Fruit fly (Drosophila melanogaster) whole organism, embryonic: Measurements from ENCODE around the gene Unr.

Source experiments
- BEAF-32 ChIP-seq: fragments of 200-800 bp; sonication (Bioruptor generic); optimal IDR thresholded peaks from 3 replicates; lab custom pipeline; 2017; ENCODE audit warnings: missing biosample characterization, missing genetic modification characterization, mild to moderate bottlenecking, moderate library complexity, missing genetic modification reagents
- Blimp-1 ChIP-seq: fragments of 200-800 bp; sonication (Bioruptor generic); optimal IDR thresholded peaks from 3 replicates; lab custom pipeline; 2018; ENCODE audit warnings: missing biosample characterization, missing genetic modification characterization, mild to moderate bottlenecking, moderate library complexity, missing genetic modification reagents
- CG10209 ChIP-seq: fragments of 200-800 bp; sonication (Bioruptor generic); optimal IDR thresholded peaks from 3 replicates; lab custom pipeline; 2017; ENCODE audit warnings: missing biosample characterization, mild to moderate bottlenecking, missing genetic modification characterization, missing genetic modification reagents
- CG13424 ChIP-seq: fragments of 200-800 bp; sonication (Bioruptor generic); optimal IDR thresholded peaks from 2 replicates; lab custom pipeline; 2019; ENCODE audit warnings: missing biosample characterization, mild to moderate bottlenecking, missing genetic modification characterization, moderate library complexity
- CG15696 ChIP-seq: fragments of 200-800 bp; sonication (Bioruptor generic); optimal IDR thresholded peaks from 2 replicates; lab custom pipeline; 2019; ENCODE audit warnings: missing biosample characterization, mild to moderate bottlenecking, missing genetic modification characterization, moderate library complexity
- CG1647 ChIP-seq: fragments of 200-800 bp; sonication (Bioruptor generic); optimal IDR thresholded peaks from 3 replicates; lab custom pipeline; 2016; ENCODE audit warnings: missing biosample characterization, missing genetic modification characterization
- CG17829 ChIP-seq: fragments of 200-800 bp; optimal IDR thresholded peaks from 2 replicates; lab custom pipeline; 2019; ENCODE audit warnings: missing biosample characterization, mild to moderate bottlenecking, missing genetic modification characterization, moderate library complexity
- CG18599 ChIP-seq: fragments of 200-800 bp; sonication (Bioruptor generic); optimal IDR thresholded peaks from 3 replicates; lab custom pipeline; 2017; ENCODE audit warnings: missing biosample characterization, missing genetic modification characterization, mild to moderate bottlenecking, moderate library complexity, missing genetic modification reagents
- CG32532 ChIP-seq: fragments of 200-800 bp; sonication (Bioruptor generic); IDR thresholded peaks from 2 replicates; pipeline ENCODE4 v1.3.6; 2022; ENCODE audit warnings: missing biosample characterization, missing genetic modification characterization
- CG33213 ChIP-seq: fragments of 200-800 bp; sonication (Bioruptor generic); optimal IDR thresholded peaks from 3 replicates; lab custom pipeline; 2016; ENCODE audit warnings: missing biosample characterization, missing genetic modification characterization
- CG3407 ChIP-seq: fragments of 200-800 bp; sonication (Bioruptor generic); optimal IDR thresholded peaks from 2 replicates; lab custom pipeline; 2018; ENCODE audit warnings: missing biosample characterization, mild to moderate bottlenecking, missing genetic modification characterization
- CG6813 ChIP-seq: fragments of 200-800 bp; sonication (Bioruptor generic); optimal IDR thresholded peaks from 2 replicates; lab custom pipeline; 2017; ENCODE audit warnings: missing biosample characterization, missing genetic modification characterization, mild to moderate bottlenecking, moderate library complexity, missing genetic modification reagents
- CG7372 ChIP-seq: fragments of 200-800 bp; sonication (Bioruptor generic); IDR thresholded peaks from 2 replicates; pipeline ENCODE4 v1.3.6; 2022; ENCODE audit warnings: missing biosample characterization, missing genetic modification characterization
- CG7963 ChIP-seq: fragments of 200-800 bp; sonication (Bioruptor generic); IDR thresholded peaks from 3 replicates; pipeline ENCODE4 v1.3.6; 2022; ENCODE audit warnings: missing biosample characterization, missing genetic modification characterization; ENCODE audit not compliant: partially characterized antibody
- CG9932 ChIP-seq: fragments of 200-800 bp; sonication (Bioruptor generic); IDR thresholded peaks from 2 replicates; pipeline ENCODE4 v1.3.6; 2022; ENCODE audit warnings: missing biosample characterization, missing genetic modification characterization
- Camta ChIP-seq: fragments of 200-800 bp; sonication (Bioruptor generic); optimal IDR thresholded peaks from 2 replicates; lab custom pipeline; 2016; ENCODE audit warnings: missing biosample characterization, missing genetic modification characterization
- Dek ChIP-seq: fragments of 200-800 bp; sonication (Bioruptor generic); optimal IDR thresholded peaks from 3 replicates; lab custom pipeline; 2019; ENCODE audit warnings: missing biosample characterization, mild to moderate bottlenecking, missing genetic modification characterization, moderate library complexity
- Dfd ChIP-seq, 2 experiments: fragments of >200 bp; optimal IDR thresholded peaks; 2 replicates each; lab custom pipeline; 2017; ENCODE audit warnings: missing biosample characterization in 2 of 2, missing genetic modification characterization in 2 of 2
- Doc2 ChIP-seq: fragments of 200-800 bp; sonication (Bioruptor generic); IDR thresholded peaks from 2 replicates; pipeline ENCODE4 v1.3.6; 2022; ENCODE audit warnings: missing biosample characterization, missing genetic modification characterization
- Drgx ChIP-seq: fragments of 200-800 bp; sonication (Bioruptor generic); IDR thresholded peaks from 2 replicates; pipeline ENCODE4 v1.3.6; 2022; ENCODE audit warnings: missing biosample characterization, missing genetic modification characterization
- Ets65A ChIP-seq: fragments of 200-800 bp; sonication (Bioruptor generic); peaks from one replicate; lab custom pipeline; 2016; ENCODE audit warnings: missing biosample characterization, missing genetic modification characterization
- Gug ChIP-seq: fragments of 200-800 bp; sonication (Bioruptor generic); IDR thresholded peaks from 4 replicates; pipeline ENCODE4 v1.3.6; 2022; ENCODE audit warnings: missing biosample characterization, missing genetic modification characterization
- Hmr ChIP-seq: fragments of 200-800 bp; sonication (Bioruptor generic); optimal IDR thresholded peaks from 3 replicates; lab custom pipeline; 2017; ENCODE audit warnings: mild to moderate bottlenecking, missing biosample characterization, missing genetic modification reagents, missing genetic modification characterization
- Meics ChIP-seq: fragments of 200-800 bp; sonication (Bioruptor generic); optimal IDR thresholded peaks from 2 replicates; lab custom pipeline; 2017; ENCODE audit warnings: missing biosample characterization, mild to moderate bottlenecking, missing genetic modification characterization
- Myb ChIP-seq: fragments of 200-800 bp; sonication (Bioruptor generic); optimal IDR thresholded peaks from 2 replicates; lab custom pipeline; 2016; ENCODE audit warnings: missing biosample characterization, missing genetic modification characterization
- Optix ChIP-seq: fragments of 200-800 bp; sonication (Bioruptor generic); IDR thresholded peaks from 3 replicates; pipeline ENCODE4 v1.3.6; 2022; ENCODE audit warnings: missing biosample characterization, missing genetic modification characterization
- Sox102F ChIP-seq: fragments of 200-800 bp; sonication (Bioruptor generic); optimal IDR thresholded peaks from 2 replicates; lab custom pipeline; 2018; ENCODE audit warnings: missing biosample characterization, mild to moderate bottlenecking, missing genetic modification characterization, moderate library complexity
- Ssrp ChIP-seq: fragments of 200-800 bp; sonication (Bioruptor generic); optimal IDR thresholded peaks from 2 replicates; lab custom pipeline; 2018; ENCODE audit warnings: missing biosample characterization, mild to moderate bottlenecking, missing genetic modification characterization, moderate library complexity
- Taf1 ChIP-seq: fragments of 200-800 bp; sonication (Bioruptor generic); IDR thresholded peaks from 2 replicates; pipeline ENCODE4 v1.3.6; 2022; ENCODE audit warnings: missing biosample characterization, missing genetic modification characterization
- Vsx1 ChIP-seq: fragments of 200-800 bp; sonication (Bioruptor generic); optimal IDR thresholded peaks from 2 replicates; lab custom pipeline; 2017; ENCODE audit warnings: missing biosample characterization, mild to moderate bottlenecking, missing genetic modification characterization, missing genetic modification reagents
- ac ChIP-seq: fragments of 200-800 bp; sonication (Bioruptor generic); optimal IDR thresholded peaks from 3 replicates; lab custom pipeline; 2017; ENCODE audit warnings: missing biosample characterization, mild to moderate bottlenecking, missing genetic modification characterization
- cad ChIP-seq: fragments of >200 bp; optimal IDR thresholded peaks from 2 replicates; lab custom pipeline; 2017; ENCODE audit warnings: missing biosample characterization, missing genetic modification characterization
- caup ChIP-seq: fragments of 200-800 bp; sonication (Bioruptor generic); optimal IDR thresholded peaks from 3 replicates; lab custom pipeline; 2017; ENCODE audit warnings: missing biosample characterization, mild to moderate bottlenecking, missing genetic modification characterization, moderate library complexity; ENCODE audit not compliant: severe bottlenecking
- dmrt99B ChIP-seq: fragments of 200-800 bp; sonication (Bioruptor generic); optimal IDR thresholded peaks from 2 replicates; lab custom pipeline; 2018; ENCODE audit warnings: missing biosample characterization, mild to moderate bottlenecking, missing genetic modification characterization, moderate library complexity
- fd102C ChIP-seq: fragments of 200-800 bp; sonication (Bioruptor generic); optimal IDR thresholded peaks from 2 replicates; lab custom pipeline; 2018; ENCODE audit warnings: missing biosample characterization, mild to moderate bottlenecking, missing genetic modification characterization, moderate library complexity
- ftz-f1 ChIP-seq: fragments of 200-800 bp; sonication (Bioruptor generic); optimal IDR thresholded peaks from 2 replicates; lab custom pipeline; 2016; ENCODE audit warnings: missing biosample characterization, missing genetic modification characterization
- fu2 ChIP-seq: fragments of 200-800 bp; sonication (Bioruptor generic); optimal IDR thresholded peaks from 2 replicates; lab custom pipeline; 2016; ENCODE audit warnings: missing biosample characterization, missing genetic modification characterization
- ham ChIP-seq: fragments of 200-800 bp; sonication (Bioruptor generic); IDR thresholded peaks from 2 replicates; pipeline ENCODE4 v1.3.6; 2022; ENCODE audit warnings: missing biosample characterization, missing genetic modification characterization
- hkb ChIP-seq, 2 experiments: fragments of 200-800 bp in 1 of 2; fragments of >200 bp in 1 of 2; sonication (Bioruptor generic) in 1 of 2; IDR thresholded peaks in 1 of 2; optimal IDR thresholded peaks in 1 of 2; 2 replicates each; pipeline versions ENCODE4 v1.3.6 to Lab custom; 2017 to 2022; ENCODE audit warnings: missing biosample characterization in 1 of 2, missing genetic modification characterization in 1 of 2
- inv ChIP-seq: fragments of 200-800 bp; sonication (Bioruptor generic); IDR thresholded peaks from 2 replicates; pipeline ENCODE4 v1.3.6; 2022; ENCODE audit warnings: missing biosample characterization, missing genetic modification characterization; ENCODE audit not compliant: partially characterized antibody
- jigr1 ChIP-seq: fragments of 200-800 bp; sonication (Bioruptor generic); IDR thresholded peaks from 3 replicates; pipeline ENCODE4 v1.3.6; 2022; ENCODE audit warnings: missing biosample characterization, missing genetic modification characterization
- lab ChIP-seq: fragments of 200-800 bp; sonication (Bioruptor generic); optimal IDR thresholded peaks from 3 replicates; lab custom pipeline; 2017; ENCODE audit warnings: missing biosample characterization, missing genetic modification characterization, mild to moderate bottlenecking, moderate library complexity, missing genetic modification reagents
- org-1 ChIP-seq: fragments of 200-800 bp; sonication (Bioruptor generic); optimal IDR thresholded peaks from 2 replicates; lab custom pipeline; 2017; ENCODE audit warnings: missing biosample characterization, missing genetic modification characterization
- pan ChIP-seq, 4 experiments: fragments of >200 bp in 3 of 4; fragments of 200-800 bp in 1 of 4; sonication (Bioruptor generic) in 1 of 4; optimal IDR thresholded peaks in 3 of 4; IDR thresholded peaks in 1 of 4; 2 replicates each; pipeline versions ENCODE4 v1.3.6 to Lab custom; 2017 to 2022; ENCODE audit warnings: missing biosample characterization in 2 of 4, missing genetic modification characterization in 2 of 4, mixed read lengths in 1 of 4
- pfk ChIP-seq: fragments of 200-800 bp; sonication (Bioruptor generic); optimal IDR thresholded peaks from 2 replicates; lab custom pipeline; 2018; ENCODE audit warnings: missing biosample characterization, mild to moderate bottlenecking, missing genetic modification characterization, moderate library complexity
- sens-2 ChIP-seq: fragments of 200-800 bp; sonication (Bioruptor generic); IDR thresholded peaks from 2 replicates; pipeline ENCODE4 v1.3.6; 2022; ENCODE audit warnings: missing biosample characterization, missing genetic modification characterization
- wek ChIP-seq: fragments of 200-800 bp; sonication (Bioruptor generic); optimal IDR thresholded peaks from 3 replicates; lab custom pipeline; 2018; ENCODE audit warnings: missing biosample characterization, mild to moderate bottlenecking, missing genetic modification characterization, moderate library complexity
- zen2 ChIP-seq: fragments of 200-800 bp; sonication (Bioruptor generic); IDR thresholded peaks from 3 replicates; pipeline ENCODE4 v1.3.6; 2022; ENCODE audit warnings: missing biosample characterization, missing genetic modification characterization; ENCODE audit not compliant: partially characterized antibody

Gene Unr

dm6 chr3L:8440771-8441549 lies 1.2 kb downstream of the Unr start (continued):
- TF ChIP-seq inv (GFP tag; lab: Robert Waterston, UW) (no peak), CG17829 (tag; lab: Kevin White, UChicago) (no peak), Ets65A (GFP tag; lab: Kevin White, UChicago) (peak; percentile 32), CG3407 (GFP tag; lab: Kevin White, UChicago) (no peak), Drgx (GFP tag; lab: Robert Waterston, UW) (peak; percentile 91), Myb (GFP tag; lab: Kevin White, UChicago) (no peak), ac (GFP tag; lab: Kevin White, UChicago) (no peak), Sox102F (no peak), CG9932 (GFP tag; lab: Robert Waterston, UW) (no peak), fu2 (GFP tag; lab: Kevin White, UChicago) (no peak), org-1 (no peak), jigr1 (no peak), CG33213 (GFP tag; lab: Kevin White, UChicago) (no peak), Hmr (no peak), Taf1 (no peak), Doc2 (no peak), Ssrp (tag; lab: Kevin White, UChicago) (peak; percentile 45), dmrt99B (tag; lab: Kevin White, UChicago) (no peak), ham (GFP tag; lab: Robert Waterston, UW) (no peak), pan (optimal IDR thresholded peaks at IDR 0.05; lab: Kevin White, UChicago) (no peak), pan (GFP tag; optimal IDR thresholded peaks at IDR 0.05 in 1 of 2, IDR thresholded peaks at IDR 0.05 in 1 of 2) (peak in 1 of 2 experiments; percentile 34), Dek (tag; lab: Kevin White, UChicago) (no peak), lab (GFP tag; lab: Kevin White, UChicago) (no peak), CG32532 (GFP tag; lab: Robert Waterston, UW) (no peak), Blimp-1 (no peak), caup (peak; percentile 9), CG6813 (GFP tag; lab: Kevin White, UChicago) (peak; percentile 17), CG10209 (GFP tag; lab: Kevin White, UChicago) (no peak), BEAF-32 (GFP tag; lab: Kevin White, UChicago) (no peak), CG1647 (GFP tag; lab: Kevin White, UChicago) (no peak), Optix (no peak), pfk (GFP tag; lab: Kevin White, UChicago) (no peak), CG18599 (GFP tag; lab: Kevin White, UChicago) (no peak), CG15696 (no peak), cad (GFP tag; lab: Kevin White, UChicago) (no peak), sens-2 (GFP tag; lab: Robert Waterston, UW) (no peak), CG7372 (GFP tag; lab: Robert Waterston, UW) (no peak), Gug (no peak; the same call in 3 of the 4 replicates), Dfd (GFP tag; optimal IDR thresholded peaks at IDR 0.05; lab: Kevin White, UChicago) (no peak), hkb (optimal IDR thresholded peaks at IDR 0.05; lab: Kevin White, UChicago) (no peak), hkb (GFP tag; IDR thresholded peaks at IDR 0.05; lab: Robert Waterston, UW) (peak; percentile 46), zen2 (GFP tag; lab: Robert Waterston, UW) (no peak), CG7963 (GFP tag; lab: Robert Waterston, UW) (no peak), CG13424 (tag; lab: Kevin White, UChicago) (peak; percentile 25), wek (GFP tag; lab: Kevin White, UChicago) (no peak), fd102C (no peak), Vsx1 (GFP tag; lab: Kevin White, UChicago) (peak; percentile 4), Meics (GFP tag; lab: Kevin White, UChicago) (peak; percentile 63), ftz-f1 (no peak), Camta (peak; percentile 19)
